Worm (Caenorhabditis elegans) whole organism, young adult: ENCODE measurements around the gene fbxb-14.

ENCODE experiments used
- B0019.2 ChIP-seq: fragments of 200-800 bp; sonication (Bioruptor generic); conservative IDR thresholded peaks from 2 replicates; pipeline ENCODE4 v1.3.6; 2022; ENCODE audit warnings: missing genetic modification reagents, missing genetic modification characterization, missing compliant biosample characterization
- B0035.1 ChIP-seq: sonication (generic microtip); optimal IDR thresholded peaks from 2 replicates; lab custom pipeline; 2016; ENCODE audit warnings: missing genetic modification characterization, mild to moderate bottlenecking, missing compliant biosample characterization, missing genotype, missing genetic modification reagents
- C06A6.2 ChIP-seq: fragments of 200-800 bp; sonication (Bioruptor generic); conservative IDR thresholded peaks from 2 replicates; pipeline ENCODE4 v1.3.6; 2022; ENCODE audit warnings: missing genetic modification characterization, missing compliant biosample characterization
- F10E7.11 ChIP-seq: sonication (generic microtip); optimal IDR thresholded peaks from 2 replicates; lab custom pipeline; 2017; ENCODE audit warnings: mild to moderate bottlenecking, missing genetic modification characterization, moderate library complexity, missing compliant biosample characterization
- F39B2.1 ChIP-seq: fragments of 200-800 bp; sonication (Bioruptor generic); IDR thresholded peaks from 2 replicates; pipeline ENCODE4 v1.3.6; 2022; ENCODE audit warnings: missing genetic modification reagents, missing genetic modification characterization, missing compliant biosample characterization
- F52B5.7 ChIP-seq: sonication (generic microtip); optimal IDR thresholded peaks from 2 replicates; lab custom pipeline; 2016; ENCODE audit warnings: mild to moderate bottlenecking, missing genetic modification characterization, missing compliant biosample characterization
- F55B11.4 ChIP-seq: sonication (generic microtip); optimal IDR thresholded peaks from 2 replicates; lab custom pipeline; 2016; ENCODE audit warnings: missing compliant biosample characterization, missing genetic modification characterization, borderline replicate concordance; ENCODE audit not compliant: insufficient read depth
- F57C9.4 ChIP-seq: sonication (generic microtip); optimal IDR thresholded peaks from 2 replicates; lab custom pipeline; 2017; ENCODE audit warnings: mild to moderate bottlenecking, missing genetic modification characterization, missing compliant biosample characterization
- K12H6.12 ChIP-seq: fragments of 200-800 bp; sonication (Bioruptor generic); optimal IDR thresholded peaks from 2 replicates; lab custom pipeline; 2018; ENCODE audit warnings: mild to moderate bottlenecking, missing genetic modification characterization, missing compliant biosample characterization
- Y53G8AR.9 ChIP-seq: fragments of 200-800 bp; sonication (Bioruptor generic); conservative IDR thresholded peaks from 2 replicates; pipeline ENCODE4 v1.3.6; 2022; ENCODE audit warnings: missing genetic modification reagents, missing genetic modification characterization, missing compliant biosample characterization
- akir-1 ChIP-seq: fragments of 200-800 bp; sonication (Bioruptor generic); optimal IDR thresholded peaks from 2 replicates; lab custom pipeline; 2018; ENCODE audit warnings: mild to moderate bottlenecking, missing genetic modification characterization, moderate library complexity, missing compliant biosample characterization
- aptf-2 ChIP-seq: fragments of 200-800 bp; sonication (Bioruptor generic); conservative IDR thresholded peaks from 2 replicates; pipeline ENCODE4 v1.3.6; 2022; ENCODE audit warnings: missing genetic modification reagents, missing genetic modification characterization, missing compliant biosample characterization
- athp-1 ChIP-seq: sonication (generic microtip); optimal IDR thresholded peaks from 2 replicates; lab custom pipeline; 2017; ENCODE audit warnings: mild to moderate bottlenecking, missing genetic modification characterization, missing compliant biosample characterization
- cebp-1 ChIP-seq, 2 experiments: fragments of 200-800 bp in 1 of 2; sonication (Bioruptor generic) in 1 of 2; sonication (generic microtip) in 1 of 2; IDR thresholded peaks in 1 of 2; optimal IDR thresholded peaks in 1 of 2; 2 replicates each; pipeline versions ENCODE4 v1.3.6 to Lab custom; 2017 to 2022; ENCODE audit warnings: missing compliant biosample characterization in 2 of 2, missing genetic modification characterization in 2 of 2, mild to moderate bottlenecking in 1 of 2, missing genetic modification reagents in 1 of 2, moderate library complexity in 1 of 2
- ceh-91 ChIP-seq: fragments of 200-800 bp; sonication (Bioruptor generic); IDR thresholded peaks from 2 replicates; pipeline ENCODE4 v1.3.6; 2022; ENCODE audit warnings: missing genetic modification reagents, missing genetic modification characterization, missing compliant biosample characterization
- dpl-1 ChIP-seq: fragments of 150-350 bp; optimal IDR thresholded peaks from 2 replicates; lab custom pipeline; 2014; ENCODE audit warnings: missing biosample characterization, missing genetic modification reagents, missing genetic modification characterization
- efl-1 ChIP-seq: fragments of 150-350 bp; optimal IDR thresholded peaks from 2 replicates; lab custom pipeline; 2014; ENCODE audit warnings: missing biosample characterization, missing genetic modification reagents, missing genetic modification characterization
- hmg-1.2 ChIP-seq: fragments of 200-800 bp; sonication (Bioruptor generic); IDR thresholded peaks from 2 replicates; pipeline ENCODE4 v1.3.6; 2022; ENCODE audit warnings: missing genetic modification reagents, missing genetic modification characterization, missing compliant biosample characterization
- lag-1 ChIP-seq: fragments of 200-800 bp; sonication (Bioruptor generic); IDR thresholded peaks from 2 replicates; pipeline ENCODE4 v1.3.6; 2022; ENCODE audit warnings: missing genetic modification reagents, missing genetic modification characterization, missing compliant biosample characterization
- let-526 ChIP-seq: fragments of 200-800 bp; sonication (Bioruptor generic); IDR thresholded peaks from 2 replicates; pipeline ENCODE4 v1.3.6; 2022; ENCODE audit warnings: missing genetic modification reagents, missing genetic modification characterization, missing compliant biosample characterization
- let-607 ChIP-seq, 2 experiments: fragments of 200-800 bp in 1 of 2; sonication (Bioruptor generic) in 1 of 2; sonication (generic microtip) in 1 of 2; optimal IDR thresholded peaks; 2 replicates each; lab custom pipeline; 2016 to 2018; ENCODE audit warnings: mild to moderate bottlenecking in 2 of 2, missing compliant biosample characterization in 2 of 2, missing genetic modification characterization in 2 of 2, moderate library complexity in 2 of 2, missing genotype in 1 of 2
- lin-26 ChIP-seq: fragments of 200-800 bp; sonication (Bioruptor generic); IDR thresholded peaks from 2 replicates; pipeline ENCODE4 v1.3.6; 2022; ENCODE audit warnings: missing genetic modification reagents, missing genetic modification characterization, missing compliant biosample characterization
- mxl-1 ChIP-seq: sonication (generic microtip); optimal IDR thresholded peaks from 2 replicates; lab custom pipeline; 2016; ENCODE audit warnings: missing genetic modification characterization, missing compliant biosample characterization
- nhr-120 ChIP-seq: fragments of 200-800 bp; sonication (Bioruptor generic); IDR thresholded peaks from 2 replicates; pipeline ENCODE4 v1.3.6; 2022; ENCODE audit warnings: missing genetic modification characterization, missing compliant biosample characterization
- nhr-90 ChIP-seq: sonication (generic microtip); optimal IDR thresholded peaks from 2 replicates; lab custom pipeline; 2016; ENCODE audit warnings: missing genotype, mild to moderate bottlenecking, missing genetic modification characterization, missing compliant biosample characterization
- pbrm-1 ChIP-seq: fragments of 200-800 bp; sonication (Bioruptor generic); IDR thresholded peaks from 2 replicates; pipeline ENCODE4 v1.3.6; 2022; ENCODE audit warnings: missing genetic modification reagents, missing genetic modification characterization, missing compliant biosample characterization
- rcor-1 ChIP-seq: fragments of 200-800 bp; sonication (Bioruptor generic); IDR thresholded peaks from 2 replicates; pipeline ENCODE4 v1.3.6; 2022; ENCODE audit warnings: missing genetic modification reagents, missing genetic modification characterization, missing compliant biosample characterization
- tbx-9 ChIP-seq: sonication (generic microtip); optimal IDR thresholded peaks from 2 replicates; lab custom pipeline; 2016; ENCODE audit warnings: borderline replicate concordance, missing genetic modification characterization, inconsistent platforms, missing compliant biosample characterization
- unc-62 ChIP-seq: fragments of 150-350 bp; optimal IDR thresholded peaks from 2 replicates; lab custom pipeline; 2014; ENCODE audit warnings: missing biosample characterization, missing genetic modification reagents, missing genetic modification characterization
- xnd-1 ChIP-seq: sonication (generic microtip); optimal IDR thresholded peaks from 2 replicates; lab custom pipeline; 2016; ENCODE audit warnings: missing genotype, missing genetic modification reagents, missing genetic modification characterization, missing compliant biosample characterization
- zfh-2 ChIP-seq: fragments of 200-800 bp; sonication (Bioruptor generic); conservative IDR thresholded peaks from 2 replicates; pipeline ENCODE4 v1.3.6; 2022; ENCODE audit warnings: missing genetic modification reagents, missing genetic modification characterization, missing compliant biosample characterization
- ztf-18 ChIP-seq: sonication (generic microtip); optimal IDR thresholded peaks from 2 replicates; lab custom pipeline; 2016; ENCODE audit warnings: missing genotype, mild to moderate bottlenecking, missing genetic modification characterization, missing compliant biosample characterization
- ztf-25 ChIP-seq: fragments of 200-800 bp; sonication (Bioruptor generic); IDR thresholded peaks from 2 replicates; pipeline ENCODE4 v1.3.6; 2022; ENCODE audit warnings: missing genetic modification reagents, missing genetic modification characterization, missing compliant biosample characterization
- ztf-26 ChIP-seq: sonication (generic microtip); optimal IDR thresholded peaks from 2 replicates; lab custom pipeline; 2017; ENCODE audit warnings: missing genetic modification characterization, missing compliant biosample characterization
- ztf-28 ChIP-seq: fragments of 200-800 bp; sonication (Bioruptor generic); IDR thresholded peaks from 2 replicates; pipeline ENCODE4 v1.3.6; 2022; ENCODE audit warnings: missing genetic modification reagents, missing genetic modification characterization, missing compliant biosample characterization
- ztf-3 ChIP-seq: fragments of 200-800 bp; sonication (Bioruptor generic); optimal IDR thresholded peaks from 2 replicates; lab custom pipeline; 2018; ENCODE audit warnings: mild to moderate bottlenecking, missing genetic modification characterization, missing compliant biosample characterization

The fbxb-14 gene

DNA sequence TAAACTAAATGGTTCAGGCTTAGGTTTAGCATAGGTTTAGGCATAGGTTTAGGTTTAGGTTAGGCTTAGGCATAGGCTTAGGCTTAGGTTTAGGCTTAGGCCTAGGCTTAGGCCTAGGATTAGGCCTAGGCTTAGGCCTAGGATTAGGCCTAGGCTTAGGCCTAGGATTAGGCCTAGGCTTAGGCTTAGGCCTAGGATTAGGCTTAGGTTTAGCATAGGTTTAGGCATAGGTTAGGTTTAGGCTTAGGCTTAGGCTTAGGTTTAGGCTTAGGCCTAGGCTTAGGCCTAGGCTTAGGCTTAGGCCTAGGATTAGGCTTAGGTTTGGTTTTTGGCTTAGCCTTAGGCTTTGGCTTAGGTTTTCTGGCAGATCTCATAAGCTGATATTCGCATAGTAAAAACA is 9.0 kb downstream of the fbxb-14 start:
- TF ChIP-seq aptf-2 (GFP tag; lab: Robert Waterston, UW) (0 out of 2 replicates have a peak, but pooled peaks have one; percentile 16), lag-1 (GFP tag; lab: Robert Waterston, UW) (0 out of 2 replicates have a peak, but pooled peaks have one; percentile 26)

DNA sequence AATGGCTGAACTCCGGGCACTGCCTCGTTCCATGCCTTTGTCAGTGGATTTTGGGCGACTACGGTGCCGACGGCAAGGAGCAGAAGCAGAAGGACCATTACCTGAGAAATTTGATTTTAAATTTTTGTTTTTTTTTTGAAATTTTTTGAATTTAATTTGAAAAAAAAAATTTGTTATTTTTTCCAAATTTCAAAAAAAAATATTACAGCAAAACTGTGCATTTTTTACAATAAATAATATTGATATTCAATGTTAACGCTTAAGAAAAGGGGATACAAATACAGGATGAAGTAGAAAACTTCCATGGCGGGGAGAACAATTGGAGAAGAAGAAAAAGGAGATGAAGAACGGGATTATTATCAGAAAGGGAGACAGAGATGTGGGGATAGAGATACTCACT is 10.5 kb downstream of the fbxb-14 start, which contains the start of gene mlt-8:
Gene mlt-8, minus strand, starts transcription at position 101 of the 400 bp plus-strand sequence.
- TF ChIP-seq lin-26 (GFP tag; lab: Robert Waterston, UW) (no peak), nhr-120 (GFP tag; lab: Robert Waterston, UW) (no peak), akir-1 (GFP tag; lab: Kevin White, UChicago) (no peak), B0019.2 (GFP tag; lab: Robert Waterston, UW) (no peak), pbrm-1 (no peak), aptf-2 (GFP tag; lab: Robert Waterston, UW) (no peak), rcor-1 (no peak), tbx-9 (tag; lab: Kevin White, UChicago) (no peak), let-526 (GFP tag; lab: Robert Waterston, UW) (no peak), unc-62 (GFP tag; lab: Kevin White, UChicago) (no peak), xnd-1 (tag; lab: Kevin White, UChicago) (no peak), C06A6.2 (GFP tag; lab: Robert Waterston, UW) (no peak), Y53G8AR.9 (GFP tag; lab: Robert Waterston, UW) (no peak), dpl-1 (GFP tag; lab: Kevin White, UChicago) (no peak), F52B5.7 (tag; lab: Kevin White, UChicago) (no peak)
- TF ChIP-seq, all 124 proteins: peak for 0

DNA sequence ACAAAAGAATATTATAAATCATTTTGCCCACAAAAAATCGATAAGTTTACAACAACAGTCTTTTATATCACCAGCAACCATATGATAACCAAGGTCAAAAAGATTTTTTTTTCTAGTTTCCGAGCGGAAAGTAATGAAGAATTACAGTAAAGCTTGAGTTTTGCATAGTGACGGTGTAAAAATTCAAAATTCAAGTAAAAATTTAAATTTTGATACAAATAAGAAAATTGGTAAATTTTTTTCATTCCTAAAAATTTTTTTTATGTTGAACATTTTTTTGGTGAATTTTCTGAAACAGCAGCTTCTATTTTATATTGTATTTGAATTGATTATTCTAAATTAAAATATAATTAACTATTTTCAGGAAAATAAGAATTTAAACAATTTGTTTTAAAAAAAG is 13.8 kb downstream of the fbxb-14 start, which contains the start of gene W08F4.5:
Gene W08F4.5, minus strand, starts transcription at position 101 of the 400 bp plus-strand sequence.
- TF ChIP-seq F57C9.4 (tag; lab: Kevin White, UChicago) (no peak), ztf-25 (no peak), athp-1 (tag; lab: Kevin White, UChicago) (no peak), zfh-2 (GFP tag; lab: Robert Waterston, UW) (no peak), let-607 (tag; optimal IDR thresholded peaks at IDR 0.05; lab: Kevin White, UChicago) (no peak), pbrm-1 (no peak), F52B5.7 (tag; lab: Kevin White, UChicago) (no peak), ztf-3 (GFP tag; lab: Kevin White, UChicago) (no peak)

DNA sequence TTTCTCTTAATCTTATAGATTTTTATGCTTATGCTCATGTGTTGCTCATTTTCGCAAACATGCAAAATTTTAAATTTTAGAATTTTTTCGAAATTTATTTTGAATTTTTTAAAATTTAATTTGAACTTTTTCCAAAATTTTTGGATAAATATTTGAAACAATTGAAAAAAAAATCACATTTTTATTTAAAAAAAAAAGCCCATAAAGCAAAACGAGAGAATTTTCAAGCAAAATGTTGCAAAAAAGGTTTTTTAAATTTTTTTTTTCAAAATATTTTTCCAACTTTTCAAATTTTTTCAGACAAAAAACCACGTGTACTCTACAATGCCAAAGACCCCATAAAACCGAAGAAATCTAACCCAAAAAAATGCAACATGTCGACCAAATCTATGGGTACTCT is 26.4 kb downstream of the fbxb-14 start, which contains the start of the genes C09E8.1 and C09E8.6:
Gene C09E8.1, plus strand, starts transcription at position 301 of the 400 bp plus-strand sequence.
Gene C09E8.6, plus strand, starts transcription at position 313 of the 400 bp plus-strand sequence.
- TF ChIP-seq ztf-18 (tag; lab: Kevin White, UChicago) (no peak), mxl-1 (tag; lab: Kevin White, UChicago) (no peak), B0035.1 (no peak), ztf-26 (tag; lab: Kevin White, UChicago) (no peak), ceh-91 (no peak), nhr-90 (tag; lab: Kevin White, UChicago) (no peak), F10E7.11 (tag; lab: Kevin White, UChicago) (no peak)

DNA sequence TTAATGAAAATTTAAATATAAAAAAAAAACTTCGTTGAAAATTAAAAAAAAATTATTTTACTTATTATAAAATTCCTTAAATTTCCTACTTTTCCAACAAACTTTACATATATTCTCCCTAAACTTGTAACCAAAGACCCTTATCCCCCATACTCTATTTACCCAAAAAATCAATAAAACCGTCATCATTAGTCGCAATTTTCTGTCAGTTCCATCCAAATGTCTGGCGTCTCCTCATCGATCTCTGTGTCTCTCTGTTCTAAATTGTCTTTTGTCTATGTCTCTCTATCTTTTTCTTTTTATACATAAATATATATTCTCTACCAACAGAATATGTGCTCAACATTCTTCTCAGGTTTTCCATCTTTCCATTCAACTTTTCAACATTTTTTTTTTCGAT is 27.2 kb downstream of the fbxb-14 start:
- no peak for TF ChIP-seq cebp-1 (GFP tag; IDR thresholded peaks at IDR 0.05; lab: Robert Waterston, UW)
- TF ChIP-seq cebp-1 (tag; optimal IDR thresholded peaks at IDR 0.05; lab: Kevin White, UChicago), result no peak
- no peak for TF ChIP-seq efl-1 (GFP tag; lab: Kevin White, UChicago)
- no peak for TF ChIP-seq K12H6.12 (tag; lab: Kevin White, UChicago)
- TF ChIP-seq Y53G8AR.9 (GFP tag; lab: Robert Waterston, UW), result no peak
- TF ChIP-seq ztf-28, result no peak
- TF ChIP-seq F39B2.1 (GFP tag; lab: Robert Waterston, UW), result no peak
- no peak for TF ChIP-seq F55B11.4 (tag; lab: Kevin White, UChicago)
- peak; percentile 43; the same call in 1 of the 2 replicates for TF ChIP-seq hmg-1.2 (GFP tag; lab: Robert Waterston, UW)
